Worm (Caenorhabditis elegans): Measurements from ENCODE around the gene sti-1.

Gene sti-1

DNA sequence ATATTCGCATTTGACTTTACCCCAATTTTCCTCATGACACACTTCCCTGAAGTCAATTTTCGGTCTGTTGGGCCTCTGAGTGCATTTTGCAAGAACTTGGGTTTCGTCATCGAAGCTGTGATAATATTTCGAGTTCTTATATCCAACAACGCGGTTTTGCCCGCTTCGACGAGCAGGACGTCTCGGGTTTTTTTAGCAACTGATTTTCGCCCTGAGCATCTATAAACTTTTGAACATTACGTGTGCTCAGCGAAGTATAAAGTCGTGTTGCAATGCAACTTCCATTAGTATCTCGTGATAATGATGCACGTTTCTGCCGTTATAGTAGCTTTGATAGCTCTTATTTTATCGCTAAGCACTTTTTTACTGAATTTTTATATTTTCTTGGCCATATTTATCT is 6.7 kb downstream of the sti-1 start, which contains the start of gene srbc-60:
Gene srbc-60, plus strand, starts transcription at position 301 of the 400 bp plus-strand sequence.
- no peak for TF ChIP-seq pax-3 (tag; optimal IDR thresholded peaks at IDR 0.05)
- no peak for TF ChIP-seq Y116A8C.19 (tag; optimal IDR thresholded peaks at IDR 0.05; ENCODE audit: borderline replicate concordance)
- no peak for TF ChIP-seq ztf-4 (tag; optimal IDR thresholded peaks at IDR 0.05)
- no peak for TF ChIP-seq unc-30 (tag; optimal IDR thresholded peaks at IDR 0.05)
- TF ChIP-seq aly-2 (tag; optimal IDR thresholded peaks at IDR 0.05), result no peak
- peak; percentile 18 for TF ChIP-seq fkh-8 (tag; optimal IDR thresholded peaks at IDR 0.05)

DNA sequence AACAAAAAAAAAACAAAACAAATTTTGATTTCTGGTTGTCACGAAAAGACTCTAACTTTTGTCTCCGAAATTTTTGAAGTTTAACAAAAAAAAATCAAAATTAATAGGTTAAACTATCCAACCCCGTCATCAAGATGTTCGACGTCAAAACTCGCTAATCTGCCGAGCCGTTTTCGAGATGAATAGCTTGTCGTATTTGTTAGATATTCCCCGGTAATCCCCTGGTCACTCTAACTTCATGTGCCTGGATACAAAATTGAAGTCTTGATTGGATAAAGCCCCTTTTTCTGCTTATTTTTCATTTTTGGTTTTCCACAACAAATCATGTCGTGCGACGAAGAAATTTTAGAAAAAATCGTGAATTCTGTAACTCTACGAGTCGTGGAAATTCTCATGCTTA is 9.1 kb downstream of the sti-1 start, which contains the start of gene srab-16:
Gene srab-16, plus strand, starts transcription at position 301 of the 400 bp plus-strand sequence.
- TF ChIP-seq lin-14 (GFP tag; optimal IDR thresholded peaks at IDR 0.05) (no peak), nhr-71 (tag; optimal IDR thresholded peaks at IDR 0.05) (no peak), dsc-1 (tag; optimal IDR thresholded peaks at IDR 0.05) (peak; percentile 40)

DNA sequence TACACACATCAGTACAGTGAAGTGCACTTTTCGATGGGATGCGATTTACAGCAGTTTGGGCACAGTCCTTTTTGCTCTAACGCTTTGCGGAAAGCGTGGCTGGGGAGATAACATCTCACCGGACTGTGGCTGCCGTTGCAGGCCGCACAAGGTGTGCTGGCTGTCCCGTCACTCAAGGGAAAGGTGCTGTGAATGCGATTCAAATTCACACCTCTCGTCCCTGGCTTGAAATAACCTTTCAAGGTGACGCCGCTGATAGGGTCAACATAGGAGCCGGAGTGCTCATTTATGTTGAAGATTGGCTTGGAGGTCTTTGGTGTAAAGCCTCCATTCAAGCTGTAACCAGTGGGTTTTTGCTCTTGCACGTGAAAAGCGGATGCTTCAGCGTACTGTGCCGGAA is 20.8 kb downstream of the sti-1 start:
- TF ChIP-seq snpc-4 (tag; optimal IDR thresholded peaks at IDR 0.05), result no peak
- TF ChIP-seq egl-27 (tag; optimal IDR thresholded peaks at IDR 0.05), result no peak
- TF ChIP-seq fkh-10 (GFP tag; optimal IDR thresholded peaks at IDR 0.05), result no peak
- TF ChIP-seq rnt-1 (tag; optimal IDR thresholded peaks at IDR 0.05), result no peak
- TF ChIP-seq ztf-11 (tag; optimal IDR thresholded peaks at IDR 0.05), result no peak
- no peak for TF ChIP-seq tbx-2 (tag; optimal IDR thresholded peaks at IDR 0.05)
- TF ChIP-seq dpl-1 (GFP tag; optimal IDR thresholded peaks at IDR 0.05), result no peak
- no peak for TF ChIP-seq ama-1 (optimal IDR thresholded peaks at IDR 0.05)
- no peak for TF ChIP-seq nhr-12 (tag; optimal IDR thresholded peaks at IDR 0.05)
- TF ChIP-seq C34B4.2 (tag; optimal IDR thresholded peaks at IDR 0.05), result no peak
- TF ChIP-seq ceh-82 (tag; optimal IDR thresholded peaks at IDR 0.05), result no peak
- TF ChIP-seq efl-3 (GFP tag; optimal IDR thresholded peaks at IDR 0.05), result no peak

DNA sequence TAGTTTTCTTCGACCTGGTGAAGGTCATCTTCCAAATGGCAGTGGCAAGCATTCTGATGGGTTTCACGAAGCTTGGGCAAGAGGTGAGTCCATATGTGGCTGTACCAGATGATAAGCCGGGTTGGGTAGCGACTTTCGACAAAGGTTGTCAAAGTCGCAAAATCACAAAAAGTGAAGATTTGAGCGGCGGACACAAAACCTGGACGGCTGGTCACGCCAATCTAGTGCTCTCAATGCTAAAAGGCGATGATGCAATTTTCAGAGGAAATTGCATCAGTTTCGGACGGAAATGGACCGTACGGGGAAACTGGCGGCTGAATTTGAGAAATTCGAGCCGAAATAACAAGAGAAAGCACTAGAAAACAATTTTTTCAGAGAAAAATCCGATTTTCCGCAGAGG is 23.9 kb downstream of the sti-1 start:
- no peak for TF ChIP-seq mef-2 (tag; optimal IDR thresholded peaks at IDR 0.05)
- TF ChIP-seq snpc-4 (tag; optimal IDR thresholded peaks at IDR 0.05), result no peak
- no peak for TF ChIP-seq elt-2 (tag; optimal IDR thresholded peaks at IDR 0.05)
- no peak for TF ChIP-seq nhr-20 (tag; optimal IDR thresholded peaks at IDR 0.05)
- no peak for TF ChIP-seq pax-3 (tag; optimal IDR thresholded peaks at IDR 0.05)
- no peak for TF ChIP-seq nhr-11 (tag; optimal IDR thresholded peaks at IDR 0.05)
- TF ChIP-seq alr-1 (tag; optimal IDR thresholded peaks at IDR 0.05; ENCODE audit: borderline replicate concordance), result no peak
- no peak for TF ChIP-seq nhr-77 (tag; optimal IDR thresholded peaks at IDR 0.05)
- TF ChIP-seq skn-1 (tag; optimal IDR thresholded peaks at IDR 0.05), result no peak
- TF ChIP-seq fkh-4 (tag; optimal IDR thresholded peaks at IDR 0.05; ENCODE audit: borderline replicate concordance), result no peak
- TF ChIP-seq swsn-7 (tag; optimal IDR thresholded peaks at IDR 0.05), result no peak
- no peak for TF ChIP-seq nhr-84 (tag; optimal IDR thresholded peaks at IDR 0.05)
- TF ChIP-seq egl-27 (tag; optimal IDR thresholded peaks at IDR 0.05), result no peak
- TF ChIP-seq nhr-90 (tag; optimal IDR thresholded peaks at IDR 0.05; ENCODE audit: poor library complexity), result no peak

DNA sequence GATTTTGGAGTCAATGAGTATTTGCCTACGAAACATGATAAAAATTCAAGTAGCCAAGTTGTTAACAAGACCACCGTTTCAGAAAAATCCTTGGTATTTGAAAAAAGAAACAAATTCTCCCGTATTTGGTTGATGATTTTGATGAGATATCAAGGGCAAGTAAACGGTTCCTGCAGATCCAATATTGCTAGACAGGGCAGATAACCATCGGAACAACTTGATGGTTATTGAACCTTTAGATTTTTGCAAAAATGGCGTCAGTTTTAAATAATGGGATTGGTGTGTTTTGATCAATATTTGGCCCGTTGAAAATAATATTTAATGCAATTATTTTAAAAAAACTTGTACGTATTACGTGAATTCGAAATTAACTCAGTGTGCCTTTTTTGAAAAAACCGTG is 27.0 kb downstream of the sti-1 start:
- TF ChIP-seq nhr-237 (tag; optimal IDR thresholded peaks at IDR 0.05) (no peak), C16A3.4 (tag; optimal IDR thresholded peaks at IDR 0.05) (no peak), dpl-1 (GFP tag; optimal IDR thresholded peaks at IDR 0.05) (no peak), nhr-71 (tag; optimal IDR thresholded peaks at IDR 0.05) (no peak), dsc-1 (tag; optimal IDR thresholded peaks at IDR 0.05) (no peak), lin-14 (GFP tag; optimal IDR thresholded peaks at IDR 0.05) (peak; percentile 53), nhr-85 (tag) (peak; percentile 51)
